Fruit fly (Drosophila melanogaster) whole organism, pupa: ENCODE data around the gene TotB.

Source experiments
- CG12605 ChIP-seq: fragments of 200-800 bp; sonication (Bioruptor generic); IDR thresholded peaks from 2 replicates; pipeline ENCODE4 v1.3.6; 2022; ENCODE audit warnings: missing biosample characterization, missing genetic modification characterization
- CG17806 ChIP-seq: fragments of 200-800 bp; sonication (Bioruptor generic); optimal IDR thresholded peaks from 2 replicates; lab custom pipeline; 2018; ENCODE audit warnings: missing biosample characterization, mild to moderate bottlenecking, missing genetic modification characterization, moderate library complexity
- CG32121 ChIP-seq: fragments of 200-800 bp; sonication (Bioruptor generic); IDR thresholded peaks from 2 replicates; pipeline ENCODE4 v1.3.6; 2022; ENCODE audit warnings: missing biosample characterization, missing genetic modification characterization
- CG4496 ChIP-seq: fragments of 200-800 bp; sonication (Bioruptor generic); IDR thresholded peaks from 3 replicates; pipeline ENCODE4 v1.3.6; 2022; ENCODE audit warnings: missing biosample characterization, missing genetic modification characterization
- EcR ChIP-seq: fragments of 200-800 bp; sonication (Bioruptor generic); optimal IDR thresholded peaks from 3 replicates; lab custom pipeline; 2019; ENCODE audit warnings: missing biosample characterization, missing genetic modification characterization, mild to moderate bottlenecking, moderate library complexity, missing genetic modification reagents
- Ets98B ChIP-seq: fragments of 200-800 bp; sonication (Bioruptor generic); IDR thresholded peaks from 2 replicates; pipeline ENCODE4 v1.3.6; 2022; ENCODE audit warnings: missing biosample characterization, missing genetic modification characterization
- Snoo ChIP-seq: fragments of 200-800 bp; sonication (Bioruptor generic); optimal IDR thresholded peaks from 3 replicates; lab custom pipeline; 2017; ENCODE audit warnings: missing biosample characterization, mild to moderate bottlenecking, missing genetic modification characterization, inconsistent platforms
- gl ChIP-seq: fragments of 200-800 bp; sonication (Bioruptor generic); optimal IDR thresholded peaks from 2 replicates; lab custom pipeline; 2018; ENCODE audit warnings: missing biosample characterization, mild to moderate bottlenecking, missing genetic modification characterization

dm6 chr3R:20837242-20837664 is 36.5 kb upstream of the TotB start:
- TF ChIP-seq gl (tag; lab: Kevin White, UChicago): no peak
- no peak for TF ChIP-seq CG12605 (GFP tag; lab: Robert Waterston, UW)
- no peak for TF ChIP-seq EcR
- no peak for TF ChIP-seq CG17806 (tag; lab: Kevin White, UChicago)
- no peak for TF ChIP-seq Ets98B (GFP tag; lab: Robert Waterston, UW)
- no peak for TF ChIP-seq Snoo
- TF ChIP-seq CG4496: no peak
- no peak for TF ChIP-seq CG32121
